Worm (Caenorhabditis elegans): Measurements from ENCODE around the gene unc-112.

The unc-112 gene

ce11 chrV:14696604-14697307, at the start of gene unc-112:
unc-112 (minus strand) TSS chrV:14696654.
- peak; percentile 72 for TF ChIP-seq nhr-2 (tag; optimal IDR thresholded peaks at IDR 0.05)
- peak; percentile 90 for TF ChIP-seq ces-1 (GFP tag; optimal IDR thresholded peaks at IDR 0.05)
- peak; percentile 97 for TF ChIP-seq unc-62 (GFP tag; optimal IDR thresholded peaks at IDR 0.05)
- peak; percentile 98 for TF ChIP-seq hlh-1 (tag; optimal IDR thresholded peaks at IDR 0.05)
- peak; percentile 77 for TF ChIP-seq sptf-1 (tag; optimal IDR thresholded peaks at IDR 0.05)
- peak; percentile 35 for TF ChIP-seq lsy-2 (tag; optimal IDR thresholded peaks at IDR 0.05)
- TF ChIP-seq nhr-28 (tag; optimal IDR thresholded peaks at IDR 0.05) = no peak
- TF ChIP-seq lin-13 (tag; optimal IDR thresholded peaks at IDR 0.05) = peak; percentile 15
- TF ChIP-seq pha-4 (tag; optimal IDR thresholded peaks at IDR 0.05) = peak; percentile 80
- peak; percentile 6 for TF ChIP-seq ceh-39 (tag; optimal IDR thresholded peaks at IDR 0.05)
- TF ChIP-seq unc-120 (tag; optimal IDR thresholded peaks at IDR 0.05; ENCODE audit: poor library complexity, severe bottlenecking) = peak; percentile 99
- no peak for TF ChIP-seq elt-1 (tag; optimal IDR thresholded peaks at IDR 0.05; ENCODE audit: borderline replicate concordance, insufficient read depth)
- TF ChIP-seq nhr-237 (tag; optimal IDR thresholded peaks at IDR 0.05) = peak; percentile 31
- TF ChIP-seq drap-1 (GFP tag; optimal IDR thresholded peaks at IDR 0.05) = peak; percentile 91
- TF ChIP-seq blmp-1 (tag; optimal IDR thresholded peaks at IDR 0.05) = no peak
- peak; percentile 89 for TF ChIP-seq mls-2 (tag; optimal IDR thresholded peaks at IDR 0.05)
- TF ChIP-seq bed-3 (GFP tag; optimal IDR thresholded peaks at IDR 0.05) = no peak
- no peak for TF ChIP-seq nhr-12 (tag; optimal IDR thresholded peaks at IDR 0.05)
- no peak for TF ChIP-seq ceh-43 (GFP tag; optimal IDR thresholded peaks at IDR 0.05)
- no peak for TF ChIP-seq flh-1 (GFP tag; optimal IDR thresholded peaks at IDR 0.05)
- TF ChIP-seq tbx-8 (GFP tag; optimal IDR thresholded peaks at IDR 0.05) = no peak
- peak; percentile 76 for TF ChIP-seq cnd-1 (tag; optimal IDR thresholded peaks at IDR 0.05)
- peak; percentile 78 for TF ChIP-seq ztf-11 (tag; optimal IDR thresholded peaks at IDR 0.05)
- peak; percentile 14 for TF ChIP-seq elt-3 (tag; optimal IDR thresholded peaks at IDR 0.05)
- peak; percentile 66 for TF ChIP-seq mep-1 (tag; optimal IDR thresholded peaks at IDR 0.05)
- TF ChIP-seq M03D4.4 (tag; optimal IDR thresholded peaks at IDR 0.05) = peak; percentile 42
- peak; percentile 86 for TF ChIP-seq ham-2 (GFP tag; optimal IDR thresholded peaks at IDR 0.05)
- TF ChIP-seq nhr-76 (tag; optimal IDR thresholded peaks at IDR 0.05) = no peak
- TF ChIP-seq snpc-4 (tag; optimal IDR thresholded peaks at IDR 0.05) = no peak

ce11 chrV:14744824-14745223, 48.4 kb upstream of the unc-112 start:
- no peak for TF ChIP-seq bed-3 (GFP tag; optimal IDR thresholded peaks at IDR 0.05)
- no peak for TF ChIP-seq unc-39 (tag; optimal IDR thresholded peaks at IDR 0.05)
- no peak for TF ChIP-seq ceh-39 (tag; optimal IDR thresholded peaks at IDR 0.05)
- no peak for TF ChIP-seq unc-62 (GFP tag; optimal IDR thresholded peaks at IDR 0.05)
- no peak for TF ChIP-seq lin-13 (tag; optimal IDR thresholded peaks at IDR 0.05)
- no peak for TF ChIP-seq tbx-8 (GFP tag; optimal IDR thresholded peaks at IDR 0.05)
- TF ChIP-seq M03D4.4 (tag; optimal IDR thresholded peaks at IDR 0.05) = no peak
- TF ChIP-seq sem-2 (GFP tag; optimal IDR thresholded peaks at IDR 0.05) = no peak
- TF ChIP-seq nhr-28 (tag; optimal IDR thresholded peaks at IDR 0.05) = no peak
- no peak for TF ChIP-seq elt-1 (tag; optimal IDR thresholded peaks at IDR 0.05; ENCODE audit: borderline replicate concordance, insufficient read depth)
- TF ChIP-seq mep-1 (tag; optimal IDR thresholded peaks at IDR 0.05) = no peak
- no peak for TF ChIP-seq drap-1 (GFP tag; optimal IDR thresholded peaks at IDR 0.05)
- no peak for TF ChIP-seq ceh-83 (GFP tag; optimal IDR thresholded peaks at IDR 0.05)

- no peak for TF ChIP-seq lsy-2 (tag; optimal IDR thresholded peaks at IDR 0.05)
- TF ChIP-seq tbx-8 (GFP tag; optimal IDR thresholded peaks at IDR 0.05) = no peak
- no peak for TF ChIP-seq ztf-11 (tag; optimal IDR thresholded peaks at IDR 0.05)
- no peak for TF ChIP-seq nhr-76 (tag; optimal IDR thresholded peaks at IDR 0.05)
Measured at ce11 chrV:14741233-14741632, 44.8 kb upstream of the unc-112 start, which contains the start of gene Y50E8A.6. Y50E8A.6 (minus strand) TSS chrV:14741333.

- TF ChIP-seq nhr-28 (tag; optimal IDR thresholded peaks at IDR 0.05) (no peak), elt-3 (tag; optimal IDR thresholded peaks at IDR 0.05) (no peak), M03D4.4 (tag; optimal IDR thresholded peaks at IDR 0.05) (no peak), drap-1 (GFP tag; optimal IDR thresholded peaks at IDR 0.05) (no peak), nhr-12 (tag; optimal IDR thresholded peaks at IDR 0.05) (no peak), cnd-1 (tag; optimal IDR thresholded peaks at IDR 0.05) (no peak), ceh-39 (tag; optimal IDR thresholded peaks at IDR 0.05) (no peak)
Measured at ce11 chrV:14736851-14737250, 40.4 kb upstream of the unc-112 start, which contains the start of gene Y50E8A.5. Y50E8A.5 (minus strand) TSS chrV:14736951.
